Fruit fly (Drosophila melanogaster) whole organism, wandering third instar larva: ENCODE results near the gene CG12003.

Source experiments
- Abd-B ChIP-seq: fragments of >200 bp; optimal IDR thresholded peaks from 2 replicates; lab custom pipeline; 2017; ENCODE audit warnings: missing biosample characterization, missing genetic modification characterization
- CG32264 ChIP-seq: fragments of 200-800 bp; sonication (Bioruptor generic); optimal IDR thresholded peaks from 2 replicates; lab custom pipeline; 2016; ENCODE audit warnings: missing biosample characterization, missing genetic modification characterization
- CG9705 ChIP-seq: fragments of 200-800 bp; sonication (Bioruptor generic); optimal IDR thresholded peaks from 2 replicates; lab custom pipeline; 2018; ENCODE audit warnings: missing biosample characterization, mild to moderate bottlenecking, missing genetic modification characterization
- CrebA ChIP-seq: fragments of 200-800 bp; sonication (Bioruptor generic); optimal IDR thresholded peaks from 2 replicates; lab custom pipeline; 2016; ENCODE audit warnings: missing biosample characterization, mild to moderate bottlenecking, missing genetic modification characterization, borderline replicate concordance
- Dfd ChIP-seq: fragments of >200 bp; optimal IDR thresholded peaks from 2 replicates; lab custom pipeline; 2017; ENCODE audit warnings: missing biosample characterization, missing genetic modification characterization
- Dif ChIP-seq: fragments of 200-275, 200-300 bp; sonication (Bioruptor generic); optimal IDR thresholded peaks from 2 replicates; lab custom pipeline; 2018; ENCODE audit warnings: missing biosample characterization, missing genetic modification characterization; ENCODE audit not compliant: partially characterized antibody
- GATAd ChIP-seq: sonication (Bioruptor generic); optimal IDR thresholded peaks from 2 replicates; lab custom pipeline; 2016; ENCODE audit warnings: missing biosample characterization, missing genetic modification characterization
- HLH106 ChIP-seq: fragments of 200-800 bp; optimal IDR thresholded peaks from 3 replicates; lab custom pipeline; 2019; ENCODE audit warnings: missing biosample characterization, mild to moderate bottlenecking, missing genetic modification characterization, moderate library complexity
- Hnf4 ChIP-seq: fragments of 200-800 bp; sonication (Bioruptor generic); optimal IDR thresholded peaks from 2 replicates; lab custom pipeline; 2016; ENCODE audit warnings: missing biosample characterization, mild to moderate bottlenecking, missing genetic modification characterization
- Hr78 ChIP-seq: fragments of >200 bp; optimal IDR thresholded peaks from 2 replicates; lab custom pipeline; 2017; ENCODE audit warnings: missing biosample characterization, missing genetic modification characterization
- Hr83 ChIP-seq: fragments of 200-300 bp; sonication (Bioruptor generic); optimal IDR thresholded peaks from 2 replicates; lab custom pipeline; 2016; ENCODE audit warnings: missing biosample characterization, mild to moderate bottlenecking, missing genetic modification characterization, moderate library complexity; ENCODE audit not compliant: poor library complexity, severe bottlenecking
- Jra ChIP-seq: sonication (Bioruptor generic); optimal IDR thresholded peaks from 2 replicates; lab custom pipeline; 2016; ENCODE audit warnings: missing biosample characterization, missing genetic modification characterization
- Mio ChIP-seq: sonication (Bioruptor generic); optimal IDR thresholded peaks from 2 replicates; lab custom pipeline; 2016; ENCODE audit warnings: missing biosample characterization, missing genetic modification characterization
- Myc ChIP-seq: fragments of >200 bp; optimal IDR thresholded peaks from 2 replicates; lab custom pipeline; 2017
- OdsH ChIP-seq: fragments of 200-800 bp; sonication (Bioruptor generic); optimal IDR thresholded peaks from 2 replicates; lab custom pipeline; 2016; ENCODE audit warnings: missing biosample characterization, mild to moderate bottlenecking, missing genetic modification characterization
- Sp1 ChIP-seq: fragments of 200-800 bp; sonication (Bioruptor generic); optimal IDR thresholded peaks from 3 replicates; lab custom pipeline; 2019; ENCODE audit warnings: missing biosample characterization, mild to moderate bottlenecking, missing genetic modification characterization, moderate library complexity
- Vsx2 ChIP-seq: fragments of 200-300, 225-300 bp; sonication (Bioruptor generic); optimal IDR thresholded peaks from 2 replicates; lab custom pipeline; 2018; ENCODE audit warnings: missing biosample characterization, missing genetic modification characterization; ENCODE audit not compliant: partially characterized antibody
- br ChIP-seq: fragments of 200-800 bp; sonication (Bioruptor generic); optimal IDR thresholded peaks from 2 replicates; lab custom pipeline; 2016; ENCODE audit warnings: missing biosample characterization, missing genetic modification characterization
- brk ChIP-seq: fragments of 200-800 bp; sonication (Bioruptor generic); optimal IDR thresholded peaks from 2 replicates; lab custom pipeline; 2016; ENCODE audit warnings: missing biosample characterization, mild to moderate bottlenecking, missing genetic modification characterization
- dl ChIP-seq, 2 experiments: fragments of 175-275, 200-275 bp in 1 of 2; fragments of 200-275 bp in 1 of 2; sonication (Bioruptor generic); optimal IDR thresholded peaks; lab custom pipeline; 2018; ENCODE audit warnings: mild to moderate bottlenecking in 2 of 2, missing biosample characterization in 2 of 2, missing genetic modification characterization in 2 of 2, moderate library complexity in 2 of 2; ENCODE audit not compliant: partially characterized antibody in 2 of 2, insufficient read depth in 1 of 2
- dmrt93B ChIP-seq: fragments of 200-800 bp; sonication (Bioruptor generic); optimal IDR thresholded peaks from 2 replicates; lab custom pipeline; 2018; ENCODE audit warnings: missing biosample characterization, mild to moderate bottlenecking, missing genetic modification characterization
- dsf ChIP-seq: sonication (Bioruptor generic); optimal IDR thresholded peaks from 2 replicates; lab custom pipeline; 2016; ENCODE audit warnings: missing biosample characterization, missing genetic modification characterization, borderline replicate concordance
- ey ChIP-seq: fragments of 200-800 bp; sonication (Bioruptor generic); optimal IDR thresholded peaks from 2 replicates; lab custom pipeline; 2016; ENCODE audit warnings: missing biosample characterization, missing genetic modification characterization
- foxo ChIP-seq, 2 experiments: fragments of 200-800 bp; sonication (Bioruptor generic); optimal IDR thresholded peaks; 2 replicates in 1 of 2; 3 replicates in 1 of 2; lab custom pipeline; 2016 to 2017; ENCODE audit warnings: missing biosample characterization in 2 of 2, missing genetic modification characterization in 2 of 2
- fru ChIP-seq: fragments of 200-800 bp; sonication (Bioruptor generic); optimal IDR thresholded peaks from 3 replicates; lab custom pipeline; 2016; ENCODE audit warnings: missing biosample characterization, mild to moderate bottlenecking, missing genetic modification characterization
- h ChIP-seq: fragments of 200-800 bp; sonication (Bioruptor generic); optimal IDR thresholded peaks from 3 replicates; lab custom pipeline; 2016; ENCODE audit warnings: missing biosample characterization, mild to moderate bottlenecking, missing genetic modification characterization
- jim ChIP-seq: fragments of 175-275, 200-325 bp; sonication (Bioruptor generic); optimal IDR thresholded peaks from 2 replicates; lab custom pipeline; 2016; ENCODE audit warnings: missing biosample characterization, mild to moderate bottlenecking, missing genetic modification characterization
- lola ChIP-seq: fragments of >200 bp; optimal IDR thresholded peaks from 2 replicates; lab custom pipeline; 2017; ENCODE audit warnings: missing biosample characterization, missing genetic modification characterization
- psq ChIP-seq: fragments of 200-800 bp; sonication (Bioruptor generic); optimal IDR thresholded peaks from 3 replicates; lab custom pipeline; 2017; ENCODE audit warnings: missing biosample characterization, mild to moderate bottlenecking, missing genetic modification characterization, moderate library complexity
- rgr ChIP-seq: fragments of 200-800 bp; sonication (Bioruptor generic); optimal IDR thresholded peaks from 3 replicates; lab custom pipeline; 2016; ENCODE audit warnings: missing biosample characterization, mild to moderate bottlenecking, missing genetic modification characterization
- sv ChIP-seq: fragments of 200-800 bp; sonication (Bioruptor generic); optimal IDR thresholded peaks from 3 replicates; lab custom pipeline; 2016; ENCODE audit warnings: missing biosample characterization, missing genetic modification characterization
- tai ChIP-seq: sonication (Bioruptor generic); optimal IDR thresholded peaks from 2 replicates; lab custom pipeline; 2016; ENCODE audit warnings: missing biosample characterization, missing genetic modification characterization
- woc ChIP-seq: sonication (Bioruptor generic); optimal IDR thresholded peaks from 2 replicates; lab custom pipeline; 2016; ENCODE audit warnings: missing biosample characterization, mild to moderate bottlenecking, missing genetic modification characterization

CG12003 gene

dm6 chr3L:1565092-1565491, at the start of gene CG12003:
Gene CG12003 (plus strand): TSS chr3L:1565392.
- no peak for TF ChIP-seq Abd-B (GFP tag; lab: Kevin White, UChicago)
- TF ChIP-seq dl (GFP tag; optimal IDR thresholded peaks at IDR 0.05; lab: Kevin White, UChicago; ENCODE audit: insufficient read depth in 1 of 2, partially characterized antibody in 2 of 2) = no peak
- TF ChIP-seq ey (GFP tag; lab: Kevin White, UChicago) = no peak
- no peak for TF ChIP-seq Dfd (GFP tag; lab: Kevin White, UChicago)
- no peak for TF ChIP-seq Myc (lab: Kevin White, UChicago)
- TF ChIP-seq h (GFP tag; lab: Kevin White, UChicago) = no peak
- TF ChIP-seq foxo (GFP tag; optimal IDR thresholded peaks at IDR 0.05; lab: Kevin White, UChicago) = no peak
- no peak for TF ChIP-seq Jra (GFP tag; lab: Kevin White, UChicago)
- TF ChIP-seq HLH106 (tag; lab: Kevin White, UChicago) = no peak
- no peak for TF ChIP-seq dmrt93B (GFP tag; lab: Kevin White, UChicago)
- TF ChIP-seq Hr78 (GFP tag; lab: Kevin White, UChicago) = no peak
- TF ChIP-seq lola (GFP tag; lab: Kevin White, UChicago) = no peak
- TF ChIP-seq sv (GFP tag; lab: Kevin White, UChicago) = no peak
- no peak for TF ChIP-seq Mio (GFP tag; lab: Kevin White, UChicago)
- TF ChIP-seq CG9705 = no peak

- TF ChIP-seq Hnf4 (GFP tag; lab: Kevin White, UChicago) (peak; percentile 50), CG9705 (peak; percentile 5), fru (GFP tag; lab: Kevin White, UChicago) (peak; percentile 72), CrebA (GFP tag; lab: Kevin White, UChicago) (no peak), rgr (GFP tag; lab: Kevin White, UChicago) (peak; percentile 71), foxo (GFP tag; optimal IDR thresholded peaks at IDR 0.05; lab: Kevin White, UChicago) (peak in 1 of 2 experiments; percentile 75), woc (GFP tag; lab: Kevin White, UChicago) (peak; percentile 37), br (GFP tag; lab: Kevin White, UChicago) (peak; percentile 46), sv (GFP tag; lab: Kevin White, UChicago) (peak; percentile 35), Hr78 (GFP tag; lab: Kevin White, UChicago) (no peak), HLH106 (tag; lab: Kevin White, UChicago) (peak; percentile 66), Jra (GFP tag; lab: Kevin White, UChicago) (no peak), Mio (GFP tag; lab: Kevin White, UChicago) (no peak), dsf (GFP tag; lab: Kevin White, UChicago) (no peak), psq (GFP tag; lab: Kevin White, UChicago) (peak; percentile 52), ey (GFP tag; lab: Kevin White, UChicago) (peak; percentile 78), OdsH (GFP tag; lab: Kevin White, UChicago) (peak; percentile 70), dmrt93B (GFP tag; lab: Kevin White, UChicago) (peak; percentile 55), Sp1 (GFP tag; lab: Kevin White, UChicago) (peak; percentile 56)
- TF ChIP-seq, all 38 proteins: peak for 14
Observed at dm6 chr3L:1515820-1516540, 49.2 kb upstream of the CG12003 start.

- TF ChIP-seq Abd-B (GFP tag; lab: Kevin White, UChicago) (no peak), psq (GFP tag; lab: Kevin White, UChicago) (no peak), h (GFP tag; lab: Kevin White, UChicago) (peak; percentile 29)
Observed at dm6 chr3L:1516631-1517273, 48.4 kb upstream of the CG12003 start, which contains the start of gene cue. Gene cue (minus strand): TSS chr3L:1517271.

- TF ChIP-seq Hr78 (GFP tag; lab: Kevin White, UChicago) (no peak), CG9705 (peak; percentile 4), fru (GFP tag; lab: Kevin White, UChicago) (peak; percentile 76), h (GFP tag; lab: Kevin White, UChicago) (peak; percentile 81), Myc (lab: Kevin White, UChicago) (peak; percentile 21), HLH106 (tag; lab: Kevin White, UChicago) (peak; percentile 36), sv (GFP tag; lab: Kevin White, UChicago) (peak; percentile 73), Dfd (GFP tag; lab: Kevin White, UChicago) (no peak), rgr (GFP tag; lab: Kevin White, UChicago) (peak; percentile 87), Hr83 (GFP tag; lab: Kevin White, UChicago) (peak; percentile 71), br (GFP tag; lab: Kevin White, UChicago) (peak; percentile 80), CrebA (GFP tag; lab: Kevin White, UChicago) (no peak), Hnf4 (GFP tag; lab: Kevin White, UChicago) (no peak), brk (GFP tag; lab: Kevin White, UChicago) (no peak), woc (GFP tag; lab: Kevin White, UChicago) (peak; percentile 45), Sp1 (GFP tag; lab: Kevin White, UChicago) (peak; percentile 48), GATAd (GFP tag; lab: Kevin White, UChicago) (peak; percentile 51), OdsH (GFP tag; lab: Kevin White, UChicago) (peak; percentile 81), Jra (GFP tag; lab: Kevin White, UChicago) (peak; percentile 81), jim (no peak), CG32264 (peak; percentile 44), lola (GFP tag; lab: Kevin White, UChicago) (no peak), Dif (GFP tag; lab: Kevin White, UChicago) (peak; percentile 12), tai (no peak), dmrt93B (GFP tag; lab: Kevin White, UChicago) (peak; percentile 30), Vsx2 (no peak)
Observed at dm6 chr3L:1517274-1518047, 47.7 kb upstream of the CG12003 start.
